Worm (Caenorhabditis elegans) whole organism, midembryonic: ENCODE measurements around the gene srj-10.

ENCODE experiments used
- T22C8.4 ChIP-seq: fragments of 200-800 bp; sonication (Bioruptor generic); IDR thresholded peaks from 2 replicates; pipeline ENCODE4 v1.3.6; 2022; ENCODE audit warnings: missing genetic modification characterization, missing compliant biosample characterization
- cog-1 ChIP-seq: sonication (generic microtip); optimal IDR thresholded peaks from 2 replicates; lab custom pipeline; 2016; ENCODE audit warnings: missing genetic modification characterization, missing compliant biosample characterization
- flt-1 ChIP-seq: fragments of 200-800 bp; sonication (Bioruptor generic); IDR thresholded peaks from 2 replicates; pipeline ENCODE4 v1.3.6; 2022; ENCODE audit warnings: missing genetic modification characterization, missing compliant biosample characterization
- klf-2 ChIP-seq: fragments of 200-800 bp; sonication (Bioruptor generic); conservative IDR thresholded peaks from 2 replicates; pipeline ENCODE4 v1.3.6; 2022; ENCODE audit warnings: missing genetic modification reagents, missing genetic modification characterization, missing compliant biosample characterization
- med-1 ChIP-seq: sonication (generic microtip); optimal IDR thresholded peaks from 2 replicates; lab custom pipeline; 2017; ENCODE audit warnings: missing genetic modification characterization, mild to moderate bottlenecking, missing compliant biosample characterization, antibody characterized with exemption, missing genetic modification reagents; ENCODE audit not compliant: insufficient read depth
- ref-1 ChIP-seq: fragments of 200-800 bp; sonication (Bioruptor generic); conservative IDR thresholded peaks from 2 replicates; pipeline ENCODE4 v1.3.6; 2022; ENCODE audit warnings: missing genetic modification reagents, missing genetic modification characterization, missing compliant biosample characterization
- tab-1 ChIP-seq: fragments of 200-800 bp; sonication (Bioruptor generic); IDR thresholded peaks from 2 replicates; pipeline ENCODE4 v1.3.6; 2022; ENCODE audit warnings: missing genetic modification characterization, missing compliant biosample characterization
- ztf-23 ChIP-seq: fragments of 200-800 bp; sonication (Bioruptor generic); IDR thresholded peaks from 2 replicates; pipeline ENCODE4 v1.3.6; 2022; ENCODE audit warnings: missing genetic modification reagents, missing genetic modification characterization, missing compliant biosample characterization
- ztf-29 ChIP-seq: fragments of 200-800 bp; sonication (Bioruptor generic); IDR thresholded peaks from 2 replicates; pipeline ENCODE4 v1.3.6; 2022; ENCODE audit warnings: missing genetic modification reagents, missing genetic modification characterization, missing compliant biosample characterization

The srj-10 gene

ce11 chrV:16045837-16046236 lies 27.9 kb downstream of the srj-10 start, which contains the start of gene T10C6.15:
T10C6.15 (minus strand) TSS chrV:16045940.
- TF ChIP-seq med-1 (GFP tag; lab: Kevin White, UChicago) (no peak), cog-1 (no peak), ref-1 (GFP tag; lab: Robert Waterston, UW) (no peak), ztf-23 (GFP tag; lab: Robert Waterston, UW) (no peak), tab-1 (GFP tag; lab: Robert Waterston, UW) (no peak), klf-2 (GFP tag; lab: Robert Waterston, UW) (no peak), T22C8.4 (GFP tag; lab: Robert Waterston, UW) (no peak), flt-1 (GFP tag; lab: Robert Waterston, UW) (no peak), ztf-29 (GFP tag; lab: Robert Waterston, UW) (no peak)

ce11 chrV:16043686-16044085 lies 30.1 kb downstream of the srj-10 start:
- TF ChIP-seq flt-1 (GFP tag; lab: Robert Waterston, UW) (no peak), ztf-29 (GFP tag; lab: Robert Waterston, UW) (no peak), ref-1 (GFP tag; lab: Robert Waterston, UW) (no peak), ztf-23 (GFP tag; lab: Robert Waterston, UW) (no peak), T22C8.4 (GFP tag; lab: Robert Waterston, UW) (no peak), klf-2 (GFP tag; lab: Robert Waterston, UW) (no peak), cog-1 (no peak), tab-1 (GFP tag; lab: Robert Waterston, UW) (no peak), med-1 (GFP tag; lab: Kevin White, UChicago) (no peak)

DNA sequence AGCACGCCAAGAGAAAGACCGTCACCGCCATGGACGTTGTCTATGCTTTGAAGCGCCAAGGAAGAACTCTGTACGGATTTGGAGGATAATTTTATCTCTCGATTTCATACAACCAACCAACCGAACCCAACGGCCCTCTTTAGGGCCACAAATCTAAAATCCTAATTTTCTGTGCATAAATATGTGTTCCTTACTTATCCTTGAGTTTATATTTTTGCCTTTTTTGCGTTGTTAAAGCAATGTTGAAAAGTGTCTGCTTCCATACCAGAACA lies 31.1 kb downstream of the srj-10 start:
- TF ChIP-seq ztf-23 (GFP tag; lab: Robert Waterston, UW) (no peak), tab-1 (GFP tag; lab: Robert Waterston, UW) (no peak), med-1 (GFP tag; lab: Kevin White, UChicago) (no peak), klf-2 (GFP tag; lab: Robert Waterston, UW) (no peak), T22C8.4 (GFP tag; lab: Robert Waterston, UW) (no peak), cog-1 (no peak), ref-1 (GFP tag; lab: Robert Waterston, UW) (no peak), ztf-29 (GFP tag; lab: Robert Waterston, UW) (no peak), flt-1 (GFP tag; lab: Robert Waterston, UW) (no peak; the same call in 1 of the 2 replicates)

DNA sequence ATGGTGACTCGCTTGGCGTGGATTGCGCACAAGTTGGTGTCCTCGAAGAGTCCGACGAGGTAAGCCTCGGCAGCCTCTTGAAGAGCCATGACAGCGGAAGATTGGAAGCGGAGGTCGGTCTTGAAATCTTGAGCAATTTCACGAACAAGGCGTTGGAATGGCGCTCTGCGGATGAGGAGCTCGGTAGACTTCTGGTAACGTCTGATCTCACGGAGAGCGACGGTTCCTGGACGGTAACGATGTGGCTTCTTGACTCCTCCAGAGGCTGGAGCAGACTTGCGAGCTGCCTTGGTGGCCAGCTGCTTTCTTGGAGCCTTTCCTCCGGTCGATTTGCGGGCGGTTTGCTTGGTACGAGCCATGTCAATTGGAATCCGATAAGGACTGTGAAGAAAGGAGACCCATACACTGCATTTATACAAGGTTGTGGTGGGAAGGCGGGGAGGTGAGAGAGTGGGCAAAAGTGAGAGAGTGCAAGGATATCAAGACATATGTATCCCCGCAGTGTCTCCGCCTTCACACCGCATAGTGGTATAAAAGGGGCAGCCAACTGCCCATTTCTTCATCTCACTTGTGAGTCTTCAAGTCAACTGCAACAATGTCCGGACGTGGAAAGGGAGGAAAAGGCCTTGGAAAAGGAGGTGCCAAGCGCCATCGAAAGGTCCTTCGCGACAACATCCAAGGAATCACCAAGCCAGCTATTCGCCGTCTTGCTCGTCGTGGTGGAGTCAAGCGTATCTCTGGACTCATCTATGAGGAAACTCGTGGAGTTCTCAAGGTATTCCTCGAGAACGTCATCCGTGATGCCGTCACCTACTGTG lies 31.6 kb downstream of the srj-10 start, which contains the start of the genes his-2 and his-1:
Gene his-2, minus strand, starts transcription at position 359 of the 818 bp plus-strand sequence.
Gene his-1, plus strand, starts transcription at position 596 of the 818 bp plus-strand sequence.
- peak; percentile 81 for TF ChIP-seq flt-1 (GFP tag; lab: Robert Waterston, UW)
- 0 out of 2 replicates have a peak, but pooled peaks have one; percentile 3 for TF ChIP-seq klf-2 (GFP tag; lab: Robert Waterston, UW)
- TF ChIP-seq ztf-23 (GFP tag; lab: Robert Waterston, UW), result 0 out of 2 replicates have a peak, but pooled peaks have one; percentile 35

- TF ChIP-seq tab-1 (GFP tag; lab: Robert Waterston, UW) (no peak), med-1 (GFP tag; lab: Kevin White, UChicago) (no peak), T22C8.4 (GFP tag; lab: Robert Waterston, UW) (no peak), ztf-23 (GFP tag; lab: Robert Waterston, UW) (no peak), cog-1 (no peak), flt-1 (GFP tag; lab: Robert Waterston, UW) (no peak), klf-2 (GFP tag; lab: Robert Waterston, UW) (no peak), ref-1 (GFP tag; lab: Robert Waterston, UW) (no peak), ztf-29 (GFP tag; lab: Robert Waterston, UW) (no peak)
Measured at ce11 chrV:16041412-16041811, 32.3 kb downstream of the srj-10 start.

DNA sequence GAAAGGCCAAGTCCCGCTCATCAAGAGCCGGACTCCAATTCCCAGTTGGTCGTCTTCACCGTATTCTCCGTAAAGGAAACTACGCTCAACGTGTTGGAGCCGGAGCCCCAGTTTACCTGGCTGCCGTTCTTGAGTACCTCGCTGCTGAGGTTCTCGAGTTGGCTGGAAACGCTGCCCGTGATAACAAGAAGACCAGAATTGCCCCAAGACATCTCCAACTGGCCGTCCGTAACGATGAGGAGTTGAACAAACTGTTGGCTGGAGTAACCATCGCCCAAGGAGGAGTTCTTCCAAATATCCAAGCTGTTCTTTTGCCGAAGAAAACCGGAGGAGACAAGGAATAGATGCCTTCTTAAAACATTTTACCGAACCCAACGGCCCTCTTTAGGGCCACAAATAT lies 32.9 kb downstream of the srj-10 start:
- peak; percentile 25 for TF ChIP-seq flt-1 (GFP tag; lab: Robert Waterston, UW)

- peak; percentile 76 for TF ChIP-seq ztf-29 (GFP tag; lab: Robert Waterston, UW)
- peak; percentile 31 for TF ChIP-seq cog-1
- peak; percentile 64; the same call in 1 of the 2 replicates for TF ChIP-seq flt-1 (GFP tag; lab: Robert Waterston, UW)
- 0 out of 2 replicates have a peak, but pooled peaks have one; percentile 7 for TF ChIP-seq ref-1 (GFP tag; lab: Robert Waterston, UW)
- peak; percentile 12; the same call in 1 of the 2 replicates for TF ChIP-seq T22C8.4 (GFP tag; lab: Robert Waterston, UW)
Measured at ce11 chrV:16040140-16040827, 33.5 kb downstream of the srj-10 start, which contains the start of the genes his-4 and his-3. his-4 (minus strand) TSS chrV:16040515. his-3 (plus strand) TSS chrV:16040808.

DNA sequence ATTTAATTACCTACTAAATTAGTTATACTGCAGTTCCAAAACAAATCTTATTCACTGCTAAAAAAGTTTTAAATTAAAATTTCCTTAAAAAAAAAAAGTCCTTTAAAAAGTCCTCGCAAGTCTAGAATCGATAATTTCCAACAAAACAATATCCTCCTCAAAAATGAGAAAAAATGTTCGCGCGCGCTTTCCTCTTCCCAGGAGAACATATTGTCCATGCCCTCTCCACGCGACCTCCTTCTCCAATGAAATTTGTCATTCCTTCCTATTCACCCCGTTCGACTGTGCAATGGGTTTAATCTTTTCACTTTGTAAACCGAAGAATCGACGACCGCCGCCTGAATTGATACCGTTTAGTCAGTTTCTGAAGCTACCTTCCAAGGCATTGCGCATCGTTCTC lies 37.6 kb downstream of the srj-10 start, which contains the start of gene T10C6.10:
Gene T10C6.10, plus strand, starts transcription at position 248 of the 400 bp plus-strand sequence.
- TF ChIP-seq flt-1 (GFP tag; lab: Robert Waterston, UW) (no peak), cog-1 (no peak), T22C8.4 (GFP tag; lab: Robert Waterston, UW) (no peak), klf-2 (GFP tag; lab: Robert Waterston, UW) (no peak), ref-1 (GFP tag; lab: Robert Waterston, UW) (no peak), ztf-23 (GFP tag; lab: Robert Waterston, UW) (no peak)

DNA sequence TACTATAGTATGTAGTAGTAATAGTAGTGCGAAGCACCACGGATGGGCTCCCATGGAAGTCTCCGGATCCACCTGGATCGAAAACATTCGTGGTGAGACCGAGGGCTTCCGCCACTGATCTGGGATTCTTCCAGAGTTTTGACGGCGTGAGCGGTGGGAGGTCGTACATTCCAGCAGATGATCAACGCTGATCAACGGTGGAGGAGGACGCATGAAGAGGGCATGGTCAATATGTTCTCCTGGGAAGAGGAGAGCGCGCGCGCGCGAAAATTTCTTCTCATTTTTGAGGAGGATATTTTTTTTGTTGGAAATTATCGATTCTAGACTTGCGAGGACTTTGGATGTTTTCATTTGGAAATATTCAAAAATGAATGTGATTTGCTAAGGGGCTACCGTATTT lies 40.3 kb downstream of the srj-10 start:
- no peak for TF ChIP-seq cog-1
